Worm (Caenorhabditis elegans) whole organism, L4/young adult: ENCODE data around the gene C45G9.2.
A peak's percentile ranks its signal among the peaks of the same experiment; 100 is the strongest.

Experiments used
- W03F9.2 ChIP-seq: fragments of 150-350 bp; optimal IDR thresholded peaks from 2 replicates; lab custom pipeline; 2014; ENCODE audit warnings: missing biosample characterization, missing genetic modification characterization
- dao-5 ChIP-seq: sonication (generic microtip); optimal IDR thresholded peaks from 2 replicates; lab custom pipeline; 2016; ENCODE audit warnings: missing genotype, missing genetic modification characterization, moderate library complexity, missing compliant biosample characterization
- him-1 ChIP-seq: sonication (generic microtip); optimal IDR thresholded peaks from 2 replicates; lab custom pipeline; 2016; ENCODE audit warnings: missing genotype, missing genetic modification reagents, missing genetic modification characterization, missing compliant biosample characterization

The C45G9.2 gene

DNA sequence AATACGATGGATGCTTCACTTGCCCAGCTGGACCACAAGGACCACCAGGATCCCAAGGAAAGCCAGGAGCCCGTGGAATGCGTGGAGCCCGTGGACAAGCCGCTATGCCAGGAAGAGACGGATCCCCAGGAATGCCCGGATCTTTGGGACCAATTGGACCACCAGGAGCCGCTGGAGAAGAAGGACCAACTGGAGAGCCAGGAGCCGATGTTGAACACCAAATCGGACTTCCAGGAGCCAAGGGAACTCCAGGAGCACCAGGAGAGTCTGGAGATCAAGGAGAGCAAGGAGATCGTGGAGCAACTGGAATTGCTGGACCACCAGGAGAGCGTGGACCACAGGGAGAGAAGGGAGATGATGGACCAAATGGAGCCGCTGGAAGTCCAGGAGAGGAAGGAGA is 39.1 kb downstream of the C45G9.2 start:
- TF ChIP-seq him-1 (no peak), dao-5 (tag; lab: Kevin White, UChicago) (no peak), W03F9.2 (tag; lab: Kevin White, UChicago) (no peak)

ce11 chrIII:5108746-5109145 is 39.9 kb downstream of the C45G9.2 start:
- TF ChIP-seq W03F9.2 (tag; lab: Kevin White, UChicago): peak; percentile 70
- TF ChIP-seq him-1: no peak

DNA sequence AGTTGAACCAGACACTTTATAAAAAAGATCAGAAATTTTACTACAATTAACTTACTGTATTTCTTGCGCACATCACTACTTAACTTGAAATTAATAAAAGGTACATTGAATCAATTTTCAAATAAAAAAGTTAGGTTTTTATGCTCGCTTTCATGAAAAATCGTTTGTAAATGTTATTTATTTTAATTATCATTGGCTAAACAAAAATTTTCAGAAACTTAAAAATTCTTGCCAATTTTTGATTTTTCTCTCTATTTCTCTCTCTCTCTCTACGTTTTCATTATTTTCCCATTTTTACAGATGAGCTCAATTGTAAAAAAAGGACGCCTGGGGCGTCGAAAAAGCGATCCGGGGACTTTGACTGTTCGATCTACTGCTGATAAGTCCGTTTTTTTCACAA is 40.5 kb downstream of the C45G9.2 start, which contains the start of gene sax-2:
Gene sax-2 (plus strand): TSS at position 301 of the 400 bp plus-strand sequence.
- TF ChIP-seq him-1: no peak
- no peak for TF ChIP-seq dao-5 (tag; lab: Kevin White, UChicago)
- no peak for TF ChIP-seq W03F9.2 (tag; lab: Kevin White, UChicago)

DNA sequence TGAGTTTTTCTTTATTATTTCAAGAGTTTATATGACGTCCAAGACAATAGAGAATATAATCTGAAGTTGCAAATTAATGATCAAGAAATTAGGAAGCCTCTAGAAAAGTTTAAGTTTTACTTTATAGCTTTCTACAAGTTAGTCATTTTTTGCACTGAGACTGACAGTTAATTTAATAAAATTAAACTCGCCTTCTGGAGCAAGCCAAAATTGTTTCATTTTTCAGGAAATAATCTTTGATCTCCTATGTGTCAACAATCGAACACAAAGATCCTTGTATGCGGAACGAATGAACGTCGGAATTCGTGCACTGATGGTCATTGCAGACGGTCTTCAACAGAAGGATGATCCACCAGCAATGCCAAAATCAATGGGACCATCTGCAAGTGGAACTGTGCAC is 43.5 kb downstream of the C45G9.2 start:
- TF ChIP-seq him-1 (no peak), dao-5 (tag; lab: Kevin White, UChicago) (no peak), W03F9.2 (tag; lab: Kevin White, UChicago) (no peak)

DNA sequence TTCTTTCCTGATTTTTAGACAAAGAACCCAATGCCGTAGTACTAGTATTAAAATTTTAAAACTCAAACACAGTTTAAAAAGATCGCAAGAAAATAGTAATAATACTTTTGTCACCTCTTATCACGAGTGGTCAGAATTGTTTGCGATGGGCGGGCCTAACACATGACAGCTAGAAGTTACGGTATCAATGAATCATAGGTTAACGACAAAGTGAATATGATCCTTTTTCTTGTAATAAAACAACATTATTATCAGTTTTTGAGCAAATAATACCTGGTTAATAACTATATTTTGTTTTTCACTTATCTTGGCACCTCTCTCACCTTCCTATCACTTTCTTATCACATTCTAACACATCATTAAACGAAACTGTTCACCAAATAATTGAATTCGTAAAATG is 44.1 kb downstream of the C45G9.2 start:
- TF ChIP-seq dao-5 (tag; lab: Kevin White, UChicago) (no peak), him-1 (no peak), W03F9.2 (tag; lab: Kevin White, UChicago) (no peak)

DNA sequence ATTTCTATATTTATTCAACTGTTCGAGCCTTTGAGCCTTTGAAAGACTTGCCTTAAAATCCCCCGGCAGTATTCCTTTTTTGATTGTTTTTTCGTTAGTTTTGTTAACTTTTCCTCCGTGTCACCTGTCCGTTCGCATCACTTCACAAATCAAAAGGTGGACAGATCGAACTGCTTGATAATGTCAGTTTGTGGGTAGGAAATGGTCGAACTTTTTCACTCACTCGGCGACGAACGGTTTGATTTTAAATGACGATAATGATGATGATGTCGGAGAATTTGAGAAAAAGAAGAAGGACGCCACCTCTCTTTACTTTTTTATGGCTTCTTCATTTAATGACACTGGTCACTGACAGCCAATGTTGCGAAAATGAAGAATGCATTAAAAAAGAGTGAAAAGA is 50.2 kb downstream of the C45G9.2 start:
- no peak for TF ChIP-seq W03F9.2 (tag; lab: Kevin White, UChicago)
- no peak for TF ChIP-seq him-1
- no peak for TF ChIP-seq dao-5 (tag; lab: Kevin White, UChicago)
